Fruit fly (Drosophila melanogaster) whole organism, embryonic: Measurements from ENCODE around the gene CG5928.
A peak's percentile ranks its signal among the peaks of the same experiment; 100 is the strongest.

Experiments used
- Asciz ChIP-seq: fragments of 200-800 bp; sonication (Bioruptor generic); optimal IDR thresholded peaks from 2 replicates; lab custom pipeline; 2017; ENCODE audit warnings: missing biosample characterization, mild to moderate bottlenecking, missing genetic modification characterization, missing genetic modification reagents
- Atf6 ChIP-seq: fragments of 200-800 bp; sonication (Bioruptor generic); IDR thresholded peaks from 2 replicates; pipeline ENCODE4 v1.3.6; 2022; ENCODE audit warnings: missing biosample characterization, missing genetic modification characterization
- C15 ChIP-seq: fragments of 200-800 bp; sonication (Bioruptor generic); IDR thresholded peaks from 3 replicates; pipeline ENCODE4 v1.3.6; 2022; ENCODE audit warnings: missing biosample characterization, missing genetic modification characterization
- CG11093 ChIP-seq: fragments of 200-800 bp; sonication (Bioruptor generic); IDR thresholded peaks from 3 replicates; pipeline ENCODE4 v1.3.6; 2022; ENCODE audit warnings: missing biosample characterization, missing genetic modification characterization
- CG11456 ChIP-seq: fragments of 200-800 bp; sonication (Bioruptor generic); IDR thresholded peaks from 3 replicates; pipeline ENCODE4 v1.3.6; 2022; ENCODE audit warnings: missing biosample characterization, missing genetic modification characterization
- CG11504 ChIP-seq: fragments of 200-800 bp; sonication (Bioruptor generic); optimal IDR thresholded peaks from 3 replicates; lab custom pipeline; 2019; ENCODE audit warnings: missing biosample characterization, mild to moderate bottlenecking, missing genetic modification characterization, moderate library complexity
- CG12942 ChIP-seq: fragments of 200-800 bp; sonication (Bioruptor generic); optimal IDR thresholded peaks from 3 replicates; lab custom pipeline; 2016; ENCODE audit warnings: missing biosample characterization, missing genetic modification characterization
- CG14050 ChIP-seq: fragments of 200-800 bp; sonication (Bioruptor generic); IDR thresholded peaks from 3 replicates; pipeline ENCODE4 v1.3.6; 2022; ENCODE audit warnings: missing biosample characterization, missing genetic modification characterization
- CG15011 ChIP-seq: fragments of 200-800 bp; sonication (Bioruptor generic); optimal IDR thresholded peaks from 3 replicates; lab custom pipeline; 2018; ENCODE audit warnings: missing biosample characterization, mild to moderate bottlenecking, missing genetic modification characterization
- CG1529 ChIP-seq: fragments of 200-800 bp; sonication (Bioruptor generic); optimal IDR thresholded peaks from 3 replicates; lab custom pipeline; 2018; ENCODE audit warnings: missing biosample characterization, missing genetic modification characterization
- CG17568 ChIP-seq: fragments of 200-800 bp; sonication (Bioruptor generic); optimal IDR thresholded peaks from 2 replicates; lab custom pipeline; 2018; ENCODE audit warnings: missing biosample characterization, mild to moderate bottlenecking, missing genetic modification characterization, moderate library complexity
- CG17912 ChIP-seq: fragments of 200-800 bp; sonication (Bioruptor generic); optimal IDR thresholded peaks from 2 replicates; lab custom pipeline; 2018; ENCODE audit warnings: missing biosample characterization, mild to moderate bottlenecking, missing genetic modification characterization
- CG2116 ChIP-seq: fragments of 200-800 bp; sonication (Bioruptor generic); optimal IDR thresholded peaks from 3 replicates; lab custom pipeline; 2018; ENCODE audit warnings: missing biosample characterization, mild to moderate bottlenecking, missing genetic modification characterization
- CG2199 ChIP-seq: fragments of 200-800 bp; sonication (Bioruptor generic); IDR thresholded peaks from 3 replicates; pipeline ENCODE4 v1.3.6; 2022; ENCODE audit warnings: missing biosample characterization, missing genetic modification characterization
- CG2889 ChIP-seq: fragments of 200-800 bp; sonication (Bioruptor generic); IDR thresholded peaks from 3 replicates; pipeline ENCODE4 v1.3.6; 2022; ENCODE audit warnings: missing biosample characterization, missing genetic modification characterization
- CG30020 ChIP-seq: fragments of 200-800 bp; optimal IDR thresholded peaks from 2 replicates; lab custom pipeline; 2019; ENCODE audit warnings: missing biosample characterization, mild to moderate bottlenecking, missing genetic modification characterization, moderate library complexity
- CG32772 ChIP-seq: fragments of 200-800 bp; sonication (Bioruptor generic); IDR thresholded peaks from 2 replicates; pipeline ENCODE4 v1.3.6; 2022; ENCODE audit warnings: missing biosample characterization, missing genetic modification characterization
- CG3847 ChIP-seq: fragments of 200-800 bp; sonication (Bioruptor generic); IDR thresholded peaks from 2 replicates; pipeline ENCODE4 v1.3.6; 2022; ENCODE audit warnings: missing biosample characterization, missing genetic modification characterization
- CG4730 ChIP-seq: fragments of 200-800 bp; sonication (Bioruptor generic); IDR thresholded peaks from 2 replicates; pipeline ENCODE4 v1.3.6; 2022; ENCODE audit warnings: missing biosample characterization, missing genetic modification characterization
- CG7271 ChIP-seq: fragments of 200-800 bp; sonication (Bioruptor generic); optimal IDR thresholded peaks from 2 replicates; lab custom pipeline; 2018; ENCODE audit warnings: missing biosample characterization, mild to moderate bottlenecking, missing genetic modification characterization, moderate library complexity
- CG7963 ChIP-seq: fragments of 200-800 bp; sonication (Bioruptor generic); IDR thresholded peaks from 3 replicates; pipeline ENCODE4 v1.3.6; 2022; ENCODE audit warnings: missing biosample characterization, missing genetic modification characterization; ENCODE audit not compliant: partially characterized antibody
- CG9609 ChIP-seq: fragments of 200-800 bp; sonication (Bioruptor generic); optimal IDR thresholded peaks from 3 replicates; lab custom pipeline; 2016; ENCODE audit warnings: missing biosample characterization, missing genetic modification characterization
- Dad ChIP-seq: fragments of 200-800 bp; sonication (Bioruptor generic); optimal IDR thresholded peaks from 3 replicates; lab custom pipeline; 2016; ENCODE audit warnings: missing biosample characterization, missing genetic modification characterization
- Dfd ChIP-seq, 2 experiments: fragments of >200 bp; optimal IDR thresholded peaks; 2 replicates each; lab custom pipeline; 2017; ENCODE audit warnings: missing biosample characterization in 2 of 2, missing genetic modification characterization in 2 of 2
- Doc2 ChIP-seq: fragments of 200-800 bp; sonication (Bioruptor generic); IDR thresholded peaks from 2 replicates; pipeline ENCODE4 v1.3.6; 2022; ENCODE audit warnings: missing biosample characterization, missing genetic modification characterization
- Eip74EF ChIP-seq, 2 experiments: fragments of 200-800 bp in 1 of 2; fragments of >200 bp in 1 of 2; sonication (Bioruptor generic) in 1 of 2; optimal IDR thresholded peaks; 2 replicates each; lab custom pipeline; 2017 to 2019; ENCODE audit warnings: missing biosample characterization in 2 of 2, missing genetic modification characterization in 2 of 2, mild to moderate bottlenecking in 1 of 2, moderate library complexity in 1 of 2
- H2.0 ChIP-seq: fragments of 200-800 bp; sonication (Bioruptor generic); IDR thresholded peaks from 2 replicates; pipeline ENCODE4 v1.3.6; 2022; ENCODE audit warnings: missing biosample characterization, missing genetic modification characterization
- HLH3B ChIP-seq: fragments of 200-800 bp; sonication (Bioruptor generic); IDR thresholded peaks from 2 replicates; pipeline ENCODE4 v1.3.6; 2022; ENCODE audit warnings: missing biosample characterization, missing genetic modification characterization
- Hey ChIP-seq: fragments of 200-800 bp; sonication (Bioruptor generic); optimal IDR thresholded peaks from 3 replicates; lab custom pipeline; 2018; ENCODE audit warnings: missing biosample characterization, mild to moderate bottlenecking, missing genetic modification characterization
- Hr3 ChIP-seq: fragments of 200-800 bp; sonication (Bioruptor generic); optimal IDR thresholded peaks from 3 replicates; lab custom pipeline; 2016; ENCODE audit warnings: missing biosample characterization, missing genetic modification characterization
- Mrtf ChIP-seq: fragments of 200-800 bp; sonication (Bioruptor generic); IDR thresholded peaks from 3 replicates; pipeline ENCODE4 v1.3.6; 2022; ENCODE audit warnings: missing biosample characterization, missing genetic modification characterization
- Neu2 ChIP-seq: fragments of 200-800 bp; sonication (Bioruptor generic); optimal IDR thresholded peaks from 3 replicates; lab custom pipeline; 2016; ENCODE audit warnings: missing biosample characterization, missing genetic modification characterization, borderline replicate concordance
- Side ChIP-seq: fragments of 200-800 bp; sonication (Bioruptor generic); optimal IDR thresholded peaks from 2 replicates; lab custom pipeline; 2016; ENCODE audit warnings: missing biosample characterization, missing genetic modification characterization
- YL-1 ChIP-seq: fragments of 200-800 bp; sonication (Bioruptor generic); optimal IDR thresholded peaks from 3 replicates; lab custom pipeline; 2017; ENCODE audit warnings: missing biosample characterization, mild to moderate bottlenecking, missing genetic modification characterization
- ac ChIP-seq: fragments of 200-800 bp; sonication (Bioruptor generic); optimal IDR thresholded peaks from 3 replicates; lab custom pipeline; 2017; ENCODE audit warnings: missing biosample characterization, mild to moderate bottlenecking, missing genetic modification characterization
- ash1 ChIP-seq: fragments of 200-800 bp; sonication (Bioruptor generic); optimal IDR thresholded peaks from 2 replicates; lab custom pipeline; 2018; ENCODE audit warnings: missing biosample characterization, mild to moderate bottlenecking, missing genetic modification characterization
- bab2 ChIP-seq: fragments of 200-800 bp; sonication (Bioruptor generic); optimal IDR thresholded peaks from 2 replicates; lab custom pipeline; 2016; ENCODE audit warnings: missing biosample characterization, missing genetic modification characterization
- croc ChIP-seq: fragments of 200-800 bp; sonication (Bioruptor generic); conservative IDR thresholded peaks from 3 replicates; pipeline ENCODE4 v1.3.6; 2022; ENCODE audit warnings: missing biosample characterization, missing genetic modification characterization
- dm ChIP-seq: fragments of 200-800 bp; sonication (Bioruptor generic); optimal IDR thresholded peaks from 3 replicates; lab custom pipeline; 2016; ENCODE audit warnings: missing biosample characterization, missing genetic modification characterization
- fd102C ChIP-seq: fragments of 200-800 bp; sonication (Bioruptor generic); optimal IDR thresholded peaks from 2 replicates; lab custom pipeline; 2018; ENCODE audit warnings: missing biosample characterization, mild to moderate bottlenecking, missing genetic modification characterization, moderate library complexity
- gsb ChIP-seq: fragments of 200-800 bp; sonication (Bioruptor generic); IDR thresholded peaks from 2 replicates; pipeline ENCODE4 v1.3.6; 2022; ENCODE audit warnings: missing biosample characterization, missing genetic modification characterization
- gt ChIP-seq: fragments of 200-800 bp; sonication (Bioruptor generic); IDR thresholded peaks from 2 replicates; pipeline ENCODE4 v1.3.6; 2022; ENCODE audit warnings: missing biosample characterization, missing genetic modification characterization
- h ChIP-seq: fragments of >200 bp; optimal IDR thresholded peaks from 2 replicates; lab custom pipeline; 2017
- ham ChIP-seq: fragments of 200-800 bp; sonication (Bioruptor generic); IDR thresholded peaks from 2 replicates; pipeline ENCODE4 v1.3.6; 2022; ENCODE audit warnings: missing biosample characterization, missing genetic modification characterization
- ind ChIP-seq: fragments of 200-800 bp; sonication (Bioruptor generic); optimal IDR thresholded peaks from 3 replicates; lab custom pipeline; 2016; ENCODE audit warnings: missing biosample characterization, missing genetic modification characterization
- ken ChIP-seq: fragments of 200-800 bp; sonication (Bioruptor generic); IDR thresholded peaks from 3 replicates; pipeline ENCODE4 v1.3.6; 2022; ENCODE audit warnings: missing biosample characterization, missing genetic modification characterization
- lola ChIP-seq, 3 experiments: fragments of >200 bp in 2 of 3; fragments of 200-800 bp in 1 of 3; sonication (Bioruptor generic) in 1 of 3; optimal IDR thresholded peaks; 2 replicates each; lab custom pipeline; 2017 to 2019; ENCODE audit warnings: missing biosample characterization in 3 of 3, missing genetic modification characterization in 3 of 3, mild to moderate bottlenecking in 1 of 3, moderate library complexity in 1 of 3
- schlank ChIP-seq: fragments of 200-800 bp; sonication (Bioruptor generic); optimal IDR thresholded peaks from 2 replicates; lab custom pipeline; 2018; ENCODE audit warnings: missing biosample characterization, mild to moderate bottlenecking, missing genetic modification characterization
- sima ChIP-seq: fragments of 200-800 bp; sonication (Bioruptor generic); optimal IDR thresholded peaks from 2 replicates; lab custom pipeline; 2016; ENCODE audit warnings: missing biosample characterization, missing genetic modification characterization
- stc ChIP-seq: fragments of 200-800 bp; sonication (Bioruptor generic); IDR thresholded peaks from 2 replicates; pipeline ENCODE4 v1.3.6; 2022; ENCODE audit warnings: missing biosample characterization, missing genetic modification characterization
- toy ChIP-seq: fragments of 200-800 bp; sonication (Bioruptor generic); IDR thresholded peaks from 2 replicates; pipeline ENCODE4 v1.3.6; 2022; ENCODE audit warnings: missing biosample characterization, missing genetic modification characterization
- ttk ChIP-seq: fragments of 200-800 bp; sonication (Bioruptor generic); IDR thresholded peaks from 2 replicates; pipeline ENCODE4 v2.1.2; 2022; ENCODE audit warnings: missing biosample characterization, missing genetic modification characterization
- tx ChIP-seq: fragments of 200-800 bp; sonication (Bioruptor generic); optimal IDR thresholded peaks from 2 replicates; lab custom pipeline; 2016; ENCODE audit warnings: missing biosample characterization, missing genetic modification characterization

Gene CG5928

dm6 chrX:6024638-6025037 lies 43.1 kb upstream of the CG5928 start (continued):
- TF ChIP-seq CG11504 (tag; lab: Kevin White, UChicago): peak; percentile 21
- TF ChIP-seq Asciz (GFP tag; lab: Kevin White, UChicago): peak; percentile 2
- TF ChIP-seq CG7963 (GFP tag; lab: Robert Waterston, UW): no peak
- no peak for TF ChIP-seq CG2116 (GFP tag; lab: Kevin White, UChicago)
- no peak for TF ChIP-seq CG7271
- TF ChIP-seq dm (GFP tag; lab: Kevin White, UChicago): peak; percentile 1
- TF ChIP-seq CG14050 (GFP tag; lab: Robert Waterston, UW): no peak
- no peak for TF ChIP-seq Atf6 (GFP tag; lab: Robert Waterston, UW)
- TF ChIP-seq CG11456 (GFP tag; lab: Robert Waterston, UW): 0 out of 3 replicates have a peak, but pooled peaks have one; percentile 41
- TF ChIP-seq lola (GFP tag; optimal IDR thresholded peaks at IDR 0.05; lab: Kevin White, UChicago): peak in 1 of 3 experiments; percentile 79
- TF ChIP-seq croc: peak; percentile 47; the same call in 2 of the 3 replicates
- no peak for TF ChIP-seq CG15011
- TF ChIP-seq gsb: no peak
- no peak for TF ChIP-seq Dfd (GFP tag; optimal IDR thresholded peaks at IDR 0.05; lab: Kevin White, UChicago)
- 0 out of 3 replicates have a peak, but pooled peaks have one; percentile 5 for TF ChIP-seq Mrtf
- peak; percentile 51 for TF ChIP-seq CG9609
- TF ChIP-seq ttk (GFP tag; lab: Robert Waterston, UW): 0 out of 2 replicates have a peak, but pooled peaks have one; percentile 30
- no peak for TF ChIP-seq CG17568 (GFP tag; lab: Kevin White, UChicago)
- no peak for TF ChIP-seq ash1 (GFP tag; lab: Kevin White, UChicago)
- no peak for TF ChIP-seq CG4730 (GFP tag; lab: Robert Waterston, UW)
- no peak for TF ChIP-seq tx (GFP tag; lab: Kevin White, UChicago)
- TF ChIP-seq HLH3B (GFP tag; lab: Robert Waterston, UW): no peak
- TF ChIP-seq bab2 (GFP tag; lab: Kevin White, UChicago): peak; percentile 35
- no peak for TF ChIP-seq ac (GFP tag; lab: Kevin White, UChicago)
- TF ChIP-seq Side (GFP tag; lab: Kevin White, UChicago): no peak
- no peak for TF ChIP-seq stc (GFP tag; lab: Robert Waterston, UW)
- TF ChIP-seq CG17912 (GFP tag; lab: Kevin White, UChicago): no peak
- no peak for TF ChIP-seq Hey (tag; lab: Kevin White, UChicago)
- TF ChIP-seq CG30020: no peak
- no peak for TF ChIP-seq Dad (GFP tag; lab: Kevin White, UChicago)
- no peak for TF ChIP-seq CG2889 (GFP tag; lab: Robert Waterston, UW)
- peak; percentile 39 for TF ChIP-seq Hr3 (GFP tag; lab: Kevin White, UChicago)
- TF ChIP-seq CG1529: peak; percentile 30
- no peak for TF ChIP-seq sima (GFP tag; lab: Kevin White, UChicago)
- TF ChIP-seq CG32772: no peak; the same call in 1 of the 2 replicates
- no peak for TF ChIP-seq CG3847 (GFP tag; lab: Robert Waterston, UW)
- no peak for TF ChIP-seq schlank (tag; lab: Kevin White, UChicago)
- TF ChIP-seq Neu2 (GFP tag; lab: Kevin White, UChicago): no peak
- TF ChIP-seq CG12942 (GFP tag; lab: Kevin White, UChicago): peak; percentile 35
- TF ChIP-seq C15: no peak
- no peak for TF ChIP-seq Eip74EF (GFP tag; optimal IDR thresholded peaks at IDR 0.05; lab: Kevin White, UChicago)
- TF ChIP-seq ind (GFP tag; lab: Kevin White, UChicago): peak; percentile 31
- no peak for TF ChIP-seq gt (GFP tag; lab: Robert Waterston, UW)
- TF ChIP-seq YL-1 (GFP tag; lab: Kevin White, UChicago): no peak
- TF ChIP-seq CG2199 (GFP tag; lab: Robert Waterston, UW): no peak
- TF ChIP-seq ham (GFP tag; lab: Robert Waterston, UW): no peak
- 0 out of 3 replicates have a peak, but pooled peaks have one; percentile 17 for TF ChIP-seq ken (GFP tag; lab: Robert Waterston, UW)
- no peak for TF ChIP-seq h (lab: Kevin White, UChicago)
- TF ChIP-seq Doc2: no peak
- peak; percentile 50 for TF ChIP-seq fd102C (GFP tag; lab: Kevin White, UChicago)
- TF ChIP-seq CG11093: no peak
- TF ChIP-seq H2.0 (GFP tag; lab: Robert Waterston, UW): peak; percentile 45
- TF ChIP-seq toy (GFP tag; lab: Robert Waterston, UW): no peak
